Fruit fly (Drosophila melanogaster) whole organism, embryonic: ENCODE results near the gene CG4854.

Experiments
- Atf3 ChIP-seq: fragments of 200-800 bp; sonication (Bioruptor generic); optimal IDR thresholded peaks from 3 replicates; lab custom pipeline; 2016; ENCODE audit warnings: missing biosample characterization, missing genetic modification characterization
- Atf6 ChIP-seq: fragments of 200-800 bp; sonication (Bioruptor generic); IDR thresholded peaks from 2 replicates; pipeline ENCODE4 v1.3.6; 2022; ENCODE audit warnings: missing biosample characterization, missing genetic modification characterization
- B-H2 ChIP-seq: fragments of 200-800 bp; sonication (Bioruptor generic); optimal IDR thresholded peaks from 2 replicates; lab custom pipeline; 2018; ENCODE audit warnings: missing biosample characterization, mild to moderate bottlenecking, missing genetic modification characterization
- CG10366 ChIP-seq: fragments of 200-800 bp; sonication (Bioruptor generic); IDR thresholded peaks from 2 replicates; pipeline ENCODE4 v1.3.6; 2022; ENCODE audit warnings: missing biosample characterization, missing genetic modification characterization
- CG14860 ChIP-seq: fragments of 200-800 bp; sonication (Bioruptor generic); IDR thresholded peaks from 3 replicates; pipeline ENCODE4 v1.3.6; 2022; ENCODE audit warnings: missing biosample characterization, missing genetic modification characterization; ENCODE audit not compliant: partially characterized antibody
- CG15011 ChIP-seq: fragments of 200-800 bp; sonication (Bioruptor generic); optimal IDR thresholded peaks from 3 replicates; lab custom pipeline; 2018; ENCODE audit warnings: missing biosample characterization, mild to moderate bottlenecking, missing genetic modification characterization
- CG15073 ChIP-seq: fragments of 200-800 bp; sonication (Bioruptor generic); optimal IDR thresholded peaks from 2 replicates; lab custom pipeline; 2016; ENCODE audit warnings: missing biosample characterization, missing genetic modification characterization
- CG1529 ChIP-seq: fragments of 200-800 bp; sonication (Bioruptor generic); optimal IDR thresholded peaks from 3 replicates; lab custom pipeline; 2018; ENCODE audit warnings: missing biosample characterization, missing genetic modification characterization
- CG17568 ChIP-seq: fragments of 200-800 bp; sonication (Bioruptor generic); optimal IDR thresholded peaks from 2 replicates; lab custom pipeline; 2018; ENCODE audit warnings: missing biosample characterization, mild to moderate bottlenecking, missing genetic modification characterization, moderate library complexity
- CG1792 ChIP-seq: fragments of 200-800 bp; sonication (Bioruptor generic); optimal IDR thresholded peaks from 2 replicates; lab custom pipeline; 2016; ENCODE audit warnings: missing biosample characterization, missing genetic modification characterization
- CG2199 ChIP-seq: fragments of 200-800 bp; sonication (Bioruptor generic); IDR thresholded peaks from 3 replicates; pipeline ENCODE4 v1.3.6; 2022; ENCODE audit warnings: missing biosample characterization, missing genetic modification characterization
- CG34422 ChIP-seq: fragments of 200-800 bp; sonication (Bioruptor generic); IDR thresholded peaks from 3 replicates; pipeline ENCODE4 v1.3.6; 2022; ENCODE audit warnings: missing biosample characterization, missing genetic modification characterization
- CG3995 ChIP-seq: fragments of 200-800 bp; sonication (Bioruptor generic); optimal IDR thresholded peaks from 3 replicates; lab custom pipeline; 2016; ENCODE audit warnings: missing biosample characterization, missing genetic modification characterization
- CG4360 ChIP-seq: fragments of 200-800 bp; sonication (Bioruptor generic); IDR thresholded peaks from 2 replicates; pipeline ENCODE4 v1.3.6; 2022; ENCODE audit warnings: missing biosample characterization, missing genetic modification characterization
- CG43689 ChIP-seq: fragments of 200-800 bp; sonication (Bioruptor generic); IDR thresholded peaks from 2 replicates; pipeline ENCODE4 v1.3.6; 2022; ENCODE audit warnings: missing biosample characterization, missing genetic modification characterization
- CG6854 ChIP-seq: fragments of 200-800 bp; sonication (Bioruptor generic); optimal IDR thresholded peaks from 3 replicates; lab custom pipeline; 2017; ENCODE audit warnings: missing biosample characterization, mild to moderate bottlenecking, missing genetic modification characterization
- CG7372 ChIP-seq: fragments of 200-800 bp; sonication (Bioruptor generic); IDR thresholded peaks from 2 replicates; pipeline ENCODE4 v1.3.6; 2022; ENCODE audit warnings: missing biosample characterization, missing genetic modification characterization
- CG9932 ChIP-seq: fragments of 200-800 bp; sonication (Bioruptor generic); IDR thresholded peaks from 2 replicates; pipeline ENCODE4 v1.3.6; 2022; ENCODE audit warnings: missing biosample characterization, missing genetic modification characterization
- Deaf1 ChIP-seq: fragments of 200-800 bp; optimal IDR thresholded peaks from 3 replicates; lab custom pipeline; 2019; ENCODE audit warnings: missing biosample characterization, mild to moderate bottlenecking, missing genetic modification characterization, moderate library complexity
- Dfd ChIP-seq, 2 experiments: fragments of >200 bp; optimal IDR thresholded peaks; 2 replicates each; lab custom pipeline; 2017; ENCODE audit warnings: missing biosample characterization in 2 of 2, missing genetic modification characterization in 2 of 2
- Ets97D ChIP-seq: fragments of 200-800 bp; sonication (Bioruptor generic); optimal IDR thresholded peaks from 3 replicates; lab custom pipeline; 2016; ENCODE audit warnings: missing biosample characterization, missing genetic modification characterization
- Gug ChIP-seq: fragments of 200-800 bp; sonication (Bioruptor generic); IDR thresholded peaks from 4 replicates; pipeline ENCODE4 v1.3.6; 2022; ENCODE audit warnings: missing biosample characterization, missing genetic modification characterization
- H15 ChIP-seq: fragments of 200-800 bp; sonication (Bioruptor generic); IDR thresholded peaks from 3 replicates; pipeline ENCODE4 v1.3.6; 2022; ENCODE audit warnings: missing biosample characterization, missing genetic modification characterization
- Hmr ChIP-seq: fragments of 200-800 bp; sonication (Bioruptor generic); optimal IDR thresholded peaks from 3 replicates; lab custom pipeline; 2017; ENCODE audit warnings: mild to moderate bottlenecking, missing biosample characterization, missing genetic modification reagents, missing genetic modification characterization
- Nf-YA ChIP-seq: fragments of 200-800 bp; sonication (Bioruptor generic); IDR thresholded peaks from 2 replicates; pipeline ENCODE4 v1.3.6; 2022; ENCODE audit warnings: missing biosample characterization, missing genetic modification characterization
- Oli ChIP-seq: fragments of 200-800 bp; sonication (Bioruptor generic); optimal IDR thresholded peaks from 2 replicates; lab custom pipeline; 2018; ENCODE audit warnings: missing biosample characterization, mild to moderate bottlenecking, missing genetic modification characterization, moderate library complexity
- Ravus ChIP-seq: fragments of 200-800 bp; sonication (Bioruptor generic); IDR thresholded peaks from 2 replicates; pipeline ENCODE4 v1.3.6; 2022; ENCODE audit warnings: missing biosample characterization, missing genetic modification characterization
- Sin3A ChIP-seq: fragments of >200 bp; optimal IDR thresholded peaks from 2 replicates; lab custom pipeline; 2018
- Stat92E ChIP-seq, 3 experiments: fragments of >200 bp in 2 of 3; fragments of 200-800 bp in 1 of 3; sonication (Bioruptor generic) in 1 of 3; optimal IDR thresholded peaks; 2 replicates each; lab custom pipeline; 2017 to 2019; ENCODE audit warnings: missing biosample characterization in 3 of 3, missing genetic modification characterization in 3 of 3, mild to moderate bottlenecking in 1 of 3, moderate library complexity in 1 of 3
- ato ChIP-seq: fragments of 200-800 bp; sonication (Bioruptor generic); IDR thresholded peaks from 2 replicates; pipeline ENCODE4 v1.3.6; 2022; ENCODE audit warnings: missing biosample characterization, missing genetic modification characterization; ENCODE audit not compliant: partially characterized antibody
- bbx ChIP-seq: fragments of 200-800 bp; sonication (Bioruptor generic); IDR thresholded peaks from 2 replicates; pipeline ENCODE4 v1.3.6; 2022; ENCODE audit warnings: missing biosample characterization, missing genetic modification characterization; ENCODE audit not compliant: partially characterized antibody
- bigmax ChIP-seq: fragments of 200-800 bp; sonication (Bioruptor generic); optimal IDR thresholded peaks from 2 replicates; lab custom pipeline; 2018; ENCODE audit warnings: missing biosample characterization, mild to moderate bottlenecking, missing genetic modification characterization
- chif ChIP-seq, 2 experiments: fragments of 200-800 bp; sonication (Bioruptor generic); optimal IDR thresholded peaks; 3 replicates each; lab custom pipeline; 2016; ENCODE audit warnings: missing biosample characterization in 2 of 2, missing genetic modification characterization in 2 of 2
- chn ChIP-seq: fragments of 200-800 bp; sonication (Bioruptor generic); optimal IDR thresholded peaks from 2 replicates; lab custom pipeline; 2016; ENCODE audit warnings: missing biosample characterization, missing genetic modification characterization
- disco-r ChIP-seq: fragments of 200-800 bp; sonication (Bioruptor generic); optimal IDR thresholded peaks from 2 replicates; lab custom pipeline; 2016; ENCODE audit warnings: missing biosample characterization, missing genetic modification characterization
- dm ChIP-seq: fragments of 200-800 bp; sonication (Bioruptor generic); optimal IDR thresholded peaks from 3 replicates; lab custom pipeline; 2016; ENCODE audit warnings: missing biosample characterization, missing genetic modification characterization
- ems ChIP-seq: fragments of 200-800 bp; sonication (Bioruptor generic); optimal IDR thresholded peaks from 3 replicates; lab custom pipeline; 2016; ENCODE audit warnings: missing biosample characterization, missing genetic modification characterization
- gfzf ChIP-seq: fragments of 200-800 bp; sonication (Bioruptor generic); optimal IDR thresholded peaks from 2 replicates; lab custom pipeline; 2016; ENCODE audit warnings: missing biosample characterization, mild to moderate bottlenecking, missing genetic modification characterization, moderate library complexity
- ham ChIP-seq: fragments of 200-800 bp; sonication (Bioruptor generic); IDR thresholded peaks from 2 replicates; pipeline ENCODE4 v1.3.6; 2022; ENCODE audit warnings: missing biosample characterization, missing genetic modification characterization
- insv ChIP-seq, 2 experiments: fragments of 200-800 bp; sonication (Bioruptor generic); optimal IDR thresholded peaks; 3 replicates each; lab custom pipeline; 2016 to 2018; ENCODE audit warnings: missing biosample characterization in 2 of 2, missing genetic modification characterization in 2 of 2
- kni ChIP-seq: fragments of 200-800 bp; sonication (Bioruptor generic); optimal IDR thresholded peaks from 3 replicates; lab custom pipeline; 2017; ENCODE audit warnings: mild to moderate bottlenecking, missing biosample characterization, missing genetic modification reagents, missing genetic modification characterization
- lmd ChIP-seq: fragments of 200-800 bp; sonication (Bioruptor generic); IDR thresholded peaks from 2 replicates; pipeline ENCODE4 v1.3.6; 2022; ENCODE audit warnings: missing biosample characterization, missing genetic modification characterization
- lov ChIP-seq, 2 experiments: fragments of 200-800 bp in 1 of 2; fragments of >200 bp in 1 of 2; sonication (Bioruptor generic) in 1 of 2; IDR thresholded peaks in 1 of 2; optimal IDR thresholded peaks in 1 of 2; 2 replicates in 1 of 2; 3 replicates in 1 of 2; pipeline versions ENCODE4 v1.3.6 to Lab custom; 2017 to 2022; ENCODE audit warnings: missing biosample characterization in 1 of 2, missing genetic modification characterization in 1 of 2
- odd ChIP-seq: fragments of 200-800 bp; sonication (Bioruptor generic); optimal IDR thresholded peaks from 2 replicates; lab custom pipeline; 2017; ENCODE audit warnings: missing biosample characterization, mild to moderate bottlenecking, missing genetic modification characterization
- onecut ChIP-seq: fragments of 200-800 bp; sonication (Bioruptor generic); IDR thresholded peaks from 2 replicates; pipeline ENCODE4 v1.3.6; 2022; ENCODE audit warnings: missing biosample characterization, missing genetic modification characterization
- pfk ChIP-seq: fragments of 200-800 bp; sonication (Bioruptor generic); optimal IDR thresholded peaks from 2 replicates; lab custom pipeline; 2018; ENCODE audit warnings: missing biosample characterization, mild to moderate bottlenecking, missing genetic modification characterization, moderate library complexity
- sd ChIP-seq: fragments of 200-800 bp; sonication (Bioruptor generic); optimal IDR thresholded peaks from 3 replicates; lab custom pipeline; 2018; ENCODE audit warnings: missing biosample characterization, mild to moderate bottlenecking, missing genetic modification characterization, moderate library complexity
- sisA ChIP-seq: fragments of 200-800 bp; sonication (Bioruptor generic); IDR thresholded peaks from 2 replicates; pipeline ENCODE4 v1.3.6; 2022; ENCODE audit warnings: missing biosample characterization, missing genetic modification characterization
- tx ChIP-seq: fragments of 200-800 bp; sonication (Bioruptor generic); optimal IDR thresholded peaks from 2 replicates; lab custom pipeline; 2016; ENCODE audit warnings: missing biosample characterization, missing genetic modification characterization
- vfl ChIP-seq: fragments of 200-800 bp; sonication (Bioruptor generic); optimal IDR thresholded peaks from 2 replicates; lab custom pipeline; 2016; ENCODE audit warnings: missing biosample characterization, missing genetic modification characterization

The CG4854 gene

dm6 chr3R:20008372-20009051 lies 19.3 kb upstream of the CG4854 start, which contains the start of the genes Hs6st and MED25 (continued):
- TF ChIP-seq CG15011, result peak; percentile 59
- TF ChIP-seq Ravus (GFP tag; lab: Robert Waterston, UW), result no peak
- no peak for TF ChIP-seq dm (GFP tag; lab: Kevin White, UChicago)
- TF ChIP-seq chif (GFP tag; optimal IDR thresholded peaks at IDR 0.05; lab: Kevin White, UChicago), result no peak
- no peak for TF ChIP-seq CG4360
- TF ChIP-seq CG10366 (GFP tag; lab: Robert Waterston, UW), result no peak
- peak; percentile 28 for TF ChIP-seq CG1792 (GFP tag; lab: Kevin White, UChicago)
- TF ChIP-seq CG7372, result 0 out of 2 replicates have a peak, but pooled peaks have one; percentile 5
- TF ChIP-seq B-H2 (GFP tag; lab: Kevin White, UChicago), result no peak
- TF ChIP-seq odd (GFP tag; lab: Kevin White, UChicago), result no peak
- no peak for TF ChIP-seq CG15073 (GFP tag; lab: Kevin White, UChicago)
- no peak for TF ChIP-seq gfzf (GFP tag; lab: Kevin White, UChicago)
- TF ChIP-seq insv (GFP tag; optimal IDR thresholded peaks at IDR 0.05; lab: Kevin White, UChicago), result peak in 1 of 2 experiments; percentile 48
- TF ChIP-seq ems (GFP tag; lab: Kevin White, UChicago), result no peak
- no peak for TF ChIP-seq H15
- no peak for TF ChIP-seq CG6854 (GFP tag; lab: Kevin White, UChicago)
- TF ChIP-seq Nf-YA (GFP tag; lab: Robert Waterston, UW), result 0 out of 2 replicates have a peak, but pooled peaks have one; percentile 9
- TF ChIP-seq CG9932 (GFP tag; lab: Robert Waterston, UW), result peak; percentile 29; the same call in 1 of the 2 replicates
- no peak for TF ChIP-seq Atf3 (GFP tag; lab: Kevin White, UChicago)
- TF ChIP-seq Deaf1, result no peak
- TF ChIP-seq kni (GFP tag; lab: Kevin White, UChicago), result peak; percentile 50
- peak; percentile 79 for TF ChIP-seq Ets97D (GFP tag; lab: Kevin White, UChicago)
- TF ChIP-seq tx (GFP tag; lab: Kevin White, UChicago), result no peak
- TF ChIP-seq CG1529 (GFP tag; lab: Kevin White, UChicago), result no peak
- no peak for TF ChIP-seq CG17568 (GFP tag; lab: Kevin White, UChicago)
- TF ChIP-seq Hmr, result peak; percentile 65
- no peak for TF ChIP-seq lov (optimal IDR thresholded peaks at IDR 0.05; lab: Kevin White, UChicago)
- no peak for TF ChIP-seq lov (GFP tag; IDR thresholded peaks at IDR 0.05; lab: Robert Waterston, UW)
- TF ChIP-seq CG14860 (GFP tag; lab: Robert Waterston, UW), result peak; percentile 45; the same call in 1 of the 3 replicates
- peak; percentile 78 for TF ChIP-seq bbx
- TF ChIP-seq CG43689, result no peak
- no peak; the same call in 1 of the 2 replicates for TF ChIP-seq sisA (GFP tag; lab: Robert Waterston, UW)
- no peak for TF ChIP-seq chn
- no peak for TF ChIP-seq bigmax (GFP tag; lab: Kevin White, UChicago)
- no peak for TF ChIP-seq ham (GFP tag; lab: Robert Waterston, UW)
- peak; percentile 36 for TF ChIP-seq sd
- TF ChIP-seq Sin3A, result peak; percentile 88
- peak; percentile 46; the same call in 1 of the 2 replicates for TF ChIP-seq onecut
- no peak for TF ChIP-seq Oli (tag; lab: Kevin White, UChicago)
- no peak for TF ChIP-seq Dfd (GFP tag; optimal IDR thresholded peaks at IDR 0.05; lab: Kevin White, UChicago)
- TF ChIP-seq lmd (GFP tag; lab: Robert Waterston, UW), result no peak
- TF ChIP-seq Gug (GFP tag; lab: Robert Waterston, UW), result no peak
- TF ChIP-seq vfl (GFP tag; lab: Kevin White, UChicago), result no peak
- TF ChIP-seq pfk, result peak; percentile 14
- TF ChIP-seq CG3995 (GFP tag; lab: Kevin White, UChicago), result peak; percentile 63
- no peak for TF ChIP-seq Atf6 (GFP tag; lab: Robert Waterston, UW)
- TF ChIP-seq ato, result 0 out of 2 replicates have a peak, but pooled peaks have one; percentile 40
- TF ChIP-seq CG2199 (GFP tag; lab: Robert Waterston, UW), result no peak
- TF ChIP-seq CG34422 (GFP tag; lab: Robert Waterston, UW), result peak; percentile 84; the same call in 1 of the 3 replicates
- no peak for TF ChIP-seq disco-r
- TF ChIP-seq Stat92E (GFP tag; optimal IDR thresholded peaks at IDR 0.05; lab: Kevin White, UChicago), result peak in 1 of 3 experiments; percentile 38
